Worm (Caenorhabditis elegans) whole organism, young adult: ENCODE results near the gene Y43B11AR.1.

Experiments used
- B0336.3 ChIP-seq: fragments of 200-800 bp; sonication (Bioruptor generic); IDR thresholded peaks from 2 replicates; pipeline ENCODE4 v1.3.6; 2022; ENCODE audit warnings: missing genetic modification characterization, missing compliant biosample characterization
- F37B4.10 ChIP-seq: fragments of 200-800 bp; sonication (Bioruptor generic); IDR thresholded peaks from 2 replicates; pipeline ENCODE4 v1.3.6; 2022; ENCODE audit warnings: missing genetic modification characterization, missing compliant biosample characterization
- K11D2.4 ChIP-seq: fragments of 200-800 bp; sonication (Bioruptor generic); IDR thresholded peaks from 2 replicates; pipeline ENCODE4 v1.3.6; 2022; ENCODE audit warnings: missing genetic modification reagents, missing genetic modification characterization, missing compliant biosample characterization
- Y53G8AR.9 ChIP-seq: fragments of 200-800 bp; sonication (Bioruptor generic); conservative IDR thresholded peaks from 2 replicates; pipeline ENCODE4 v1.3.6; 2022; ENCODE audit warnings: missing genetic modification reagents, missing genetic modification characterization, missing compliant biosample characterization
- ZK185.1 ChIP-seq: sonication (generic microtip); optimal IDR thresholded peaks from 2 replicates; lab custom pipeline; 2016; ENCODE audit warnings: mild to moderate bottlenecking, missing genetic modification characterization, missing compliant biosample characterization; ENCODE audit not compliant: poor library complexity, severe bottlenecking
- aptf-2 ChIP-seq: fragments of 200-800 bp; sonication (Bioruptor generic); conservative IDR thresholded peaks from 2 replicates; pipeline ENCODE4 v1.3.6; 2022; ENCODE audit warnings: missing genetic modification reagents, missing genetic modification characterization, missing compliant biosample characterization
- athp-1 ChIP-seq: sonication (generic microtip); optimal IDR thresholded peaks from 2 replicates; lab custom pipeline; 2017; ENCODE audit warnings: mild to moderate bottlenecking, missing genetic modification characterization, missing compliant biosample characterization
- attf-3 ChIP-seq: fragments of 200-800 bp; sonication (Bioruptor generic); conservative IDR thresholded peaks from 2 replicates; pipeline ENCODE4 v1.3.6; 2022; ENCODE audit warnings: missing genetic modification reagents, missing genetic modification characterization, missing compliant biosample characterization
- ceh-40 ChIP-seq: fragments of 200-800 bp; sonication (Bioruptor generic); IDR thresholded peaks from 2 replicates; pipeline ENCODE4 v1.3.6; 2022; ENCODE audit warnings: missing genetic modification characterization, missing compliant biosample characterization
- die-1 ChIP-seq: sonication (generic microtip); optimal IDR thresholded peaks from 2 replicates; lab custom pipeline; 2016; ENCODE audit warnings: missing genotype, mild to moderate bottlenecking, missing genetic modification characterization, missing compliant biosample characterization
- dox-1 ChIP-seq: fragments of 200-800 bp; sonication (Bioruptor generic); IDR thresholded peaks from 2 replicates; pipeline ENCODE4 v1.3.6; 2022; ENCODE audit warnings: missing genetic modification reagents, missing genetic modification characterization, missing compliant biosample characterization
- dpl-1 ChIP-seq: fragments of 150-350 bp; optimal IDR thresholded peaks from 2 replicates; lab custom pipeline; 2014; ENCODE audit warnings: missing biosample characterization, missing genetic modification reagents, missing genetic modification characterization
- efl-1 ChIP-seq: fragments of 150-350 bp; optimal IDR thresholded peaks from 2 replicates; lab custom pipeline; 2014; ENCODE audit warnings: missing biosample characterization, missing genetic modification reagents, missing genetic modification characterization
- egl-18 ChIP-seq: fragments of 200-800 bp; sonication (Bioruptor generic); IDR thresholded peaks from 2 replicates; pipeline ENCODE4 v1.3.6; 2022; ENCODE audit warnings: missing genetic modification reagents, missing genetic modification characterization, missing compliant biosample characterization
- egrh-3 ChIP-seq: fragments of 200-800 bp; sonication (Bioruptor generic); IDR thresholded peaks from 2 replicates; pipeline ENCODE4 v1.3.6; 2022; ENCODE audit warnings: missing genetic modification reagents, missing genetic modification characterization, missing compliant biosample characterization
- ekl-4 ChIP-seq: fragments of 200-800 bp; sonication (Bioruptor generic); IDR thresholded peaks from 2 replicates; pipeline ENCODE4 v1.3.6; 2022; ENCODE audit warnings: missing genetic modification reagents, missing genetic modification characterization, missing compliant biosample characterization
- hlh-12 ChIP-seq: sonication (generic microtip); optimal IDR thresholded peaks from 2 replicates; lab custom pipeline; 2016; ENCODE audit warnings: missing genetic modification characterization, missing compliant biosample characterization
- hmg-1.2 ChIP-seq: fragments of 200-800 bp; sonication (Bioruptor generic); IDR thresholded peaks from 2 replicates; pipeline ENCODE4 v1.3.6; 2022; ENCODE audit warnings: missing genetic modification reagents, missing genetic modification characterization, missing compliant biosample characterization
- hrde-1 ChIP-seq: sonication (generic microtip); optimal IDR thresholded peaks from 2 replicates; lab custom pipeline; 2016; ENCODE audit warnings: missing genetic modification characterization, mild to moderate bottlenecking, missing compliant biosample characterization, moderate library complexity, missing genotype, missing genetic modification reagents, borderline replicate concordance
- hsf-1 ChIP-seq: fragments of 200-800 bp; sonication (Bioruptor generic); IDR thresholded peaks from 2 replicates; pipeline ENCODE4 v1.3.6; 2022; ENCODE audit warnings: missing genetic modification reagents, missing genetic modification characterization, missing compliant biosample characterization
- lag-1 ChIP-seq: fragments of 200-800 bp; sonication (Bioruptor generic); IDR thresholded peaks from 2 replicates; pipeline ENCODE4 v1.3.6; 2022; ENCODE audit warnings: missing genetic modification reagents, missing genetic modification characterization, missing compliant biosample characterization
- lin-35 ChIP-seq, 3 experiments: fragments of 150-350 bp in 2 of 3; sonication (generic microtip) in 1 of 3; optimal IDR thresholded peaks; 2 replicates each; lab custom pipeline; 2014 to 2018; ENCODE audit warnings: missing biosample characterization in 3 of 3, missing genetic modification characterization in 3 of 3, missing genetic modification reagents in 3 of 3
- lin-54 ChIP-seq: fragments of 200-800 bp; sonication (Bioruptor generic); optimal IDR thresholded peaks from 2 replicates; lab custom pipeline; 2018; ENCODE audit warnings: mild to moderate bottlenecking, missing genetic modification characterization, missing compliant biosample characterization
- lir-1 ChIP-seq: fragments of 200-800 bp; sonication (Bioruptor generic); conservative IDR thresholded peaks from 2 replicates; pipeline ENCODE4 v1.3.6; 2022; ENCODE audit warnings: missing genetic modification reagents, missing genetic modification characterization, missing compliant biosample characterization
- lsl-1 ChIP-seq: fragments of 200-800 bp; sonication (Bioruptor generic); optimal IDR thresholded peaks from 2 replicates; lab custom pipeline; 2018; ENCODE audit warnings: mild to moderate bottlenecking, missing genetic modification characterization, moderate library complexity, missing compliant biosample characterization
- madf-3 ChIP-seq: fragments of 200-800 bp; sonication (Bioruptor generic); IDR thresholded peaks from 2 replicates; pipeline ENCODE4 v1.3.6; 2022; ENCODE audit warnings: missing genetic modification reagents, missing genetic modification characterization, missing compliant biosample characterization
- mcd-1 ChIP-seq: fragments of 200-800 bp; sonication (Bioruptor generic); IDR thresholded peaks from 2 replicates; pipeline ENCODE4 v1.3.6; 2022; ENCODE audit warnings: missing genetic modification reagents, missing genetic modification characterization, missing compliant biosample characterization
- mes-4 ChIP-seq: sonication (generic microtip); optimal IDR thresholded peaks from 2 replicates; lab custom pipeline; 2016; ENCODE audit warnings: missing genotype, missing genetic modification characterization, missing compliant biosample characterization
- nfyb-1 ChIP-seq: fragments of 200-800 bp; sonication (Bioruptor generic); IDR thresholded peaks from 2 replicates; pipeline ENCODE4 v1.3.6; 2022; ENCODE audit warnings: missing genetic modification reagents, missing genetic modification characterization, missing compliant biosample characterization
- nhr-120 ChIP-seq: fragments of 200-800 bp; sonication (Bioruptor generic); IDR thresholded peaks from 2 replicates; pipeline ENCODE4 v1.3.6; 2022; ENCODE audit warnings: missing genetic modification characterization, missing compliant biosample characterization
- nhr-80 ChIP-seq: sonication (generic microtip); optimal IDR thresholded peaks from 2 replicates; lab custom pipeline; 2016; ENCODE audit warnings: missing genetic modification characterization, missing compliant biosample characterization
- pha-4 ChIP-seq: fragments of 150-350 bp; sonication (generic microtip); optimal IDR thresholded peaks from 2 replicates; lab custom pipeline; 2014; ENCODE audit warnings: missing biosample characterization, missing genetic modification reagents, missing genetic modification characterization
- rcor-1 ChIP-seq: fragments of 200-800 bp; sonication (Bioruptor generic); IDR thresholded peaks from 2 replicates; pipeline ENCODE4 v1.3.6; 2022; ENCODE audit warnings: missing genetic modification reagents, missing genetic modification characterization, missing compliant biosample characterization
- sea-2 ChIP-seq: fragments of 200-800 bp; sonication (Bioruptor generic); IDR thresholded peaks from 2 replicates; pipeline ENCODE4 v1.3.6; 2022; ENCODE audit warnings: missing genetic modification characterization, missing compliant biosample characterization
- snpc-4 ChIP-seq, 5 experiments: fragments of 150-350 bp in 1 of 5; sonication (generic microtip) in 4 of 5; optimal IDR thresholded peaks; 2 replicates each; lab custom pipeline; 2014 to 2018; ENCODE audit warnings: missing genetic modification characterization in 5 of 5, missing biosample characterization in 3 of 5, antibody characterized with exemption in 2 of 5, mild to moderate bottlenecking in 2 of 5, missing compliant biosample characterization in 2 of 5, missing genotype in 2 of 5, moderate library complexity in 2 of 5, missing genetic modification reagents in 1 of 5
- tbp1 ChIP-seq: fragments of 200-800 bp; sonication (Bioruptor generic); optimal IDR thresholded peaks from 2 replicates; lab custom pipeline; 2018; ENCODE audit warnings: mild to moderate bottlenecking, missing genetic modification characterization, missing compliant biosample characterization
- tlf-1 ChIP-seq: fragments of 200-800 bp; sonication (Bioruptor generic); optimal IDR thresholded peaks from 2 replicates; lab custom pipeline; 2018; ENCODE audit warnings: mild to moderate bottlenecking, missing genetic modification characterization, missing compliant biosample characterization
- unc-62 ChIP-seq: fragments of 150-350 bp; optimal IDR thresholded peaks from 2 replicates; lab custom pipeline; 2014; ENCODE audit warnings: missing biosample characterization, missing genetic modification reagents, missing genetic modification characterization
- xnd-1 ChIP-seq: sonication (generic microtip); optimal IDR thresholded peaks from 2 replicates; lab custom pipeline; 2016; ENCODE audit warnings: missing genotype, missing genetic modification reagents, missing genetic modification characterization, missing compliant biosample characterization
- ztf-18 ChIP-seq: sonication (generic microtip); optimal IDR thresholded peaks from 2 replicates; lab custom pipeline; 2016; ENCODE audit warnings: missing genotype, mild to moderate bottlenecking, missing genetic modification characterization, missing compliant biosample characterization
- ztf-22 ChIP-seq: fragments of 200-800 bp; sonication (Bioruptor generic); optimal IDR thresholded peaks from 2 replicates; lab custom pipeline; 2018; ENCODE audit warnings: mild to moderate bottlenecking, missing genetic modification characterization, moderate library complexity, missing compliant biosample characterization
- ztf-25 ChIP-seq: fragments of 200-800 bp; sonication (Bioruptor generic); IDR thresholded peaks from 2 replicates; pipeline ENCODE4 v1.3.6; 2022; ENCODE audit warnings: missing genetic modification reagents, missing genetic modification characterization, missing compliant biosample characterization

Y43B11AR.1 gene

DNA sequence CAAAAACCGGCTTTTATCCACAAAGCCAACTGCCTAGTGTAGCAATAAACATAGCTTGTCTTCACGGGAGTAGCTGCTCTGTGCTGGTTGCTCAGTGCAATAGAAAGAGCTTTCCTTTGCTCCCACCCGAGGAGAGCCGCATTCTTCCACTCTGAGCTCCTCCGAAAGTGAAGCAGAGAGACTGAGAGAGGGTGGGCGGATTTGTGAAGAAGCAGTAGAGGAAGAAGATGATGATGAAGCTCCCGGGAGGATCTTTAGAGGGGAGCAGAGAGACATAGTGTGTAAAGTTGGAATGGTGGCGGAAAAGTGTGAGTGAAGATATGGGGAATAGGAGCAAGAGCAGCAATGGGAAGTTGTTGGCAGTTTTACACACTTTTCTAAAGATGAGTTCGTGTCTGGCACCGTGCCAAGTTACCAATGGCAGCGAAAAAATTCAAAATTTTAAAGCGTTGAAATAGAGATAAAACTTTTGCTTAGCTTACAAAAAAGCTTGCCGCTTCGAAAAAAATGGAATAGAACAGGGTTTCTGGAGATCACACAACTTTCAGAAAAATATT lies 17.3 kb downstream of the Y43B11AR.1 start, which contains the start of gene ZC477.4:
ZC477.4 (minus strand) TSS at position 276 of the 557 bp plus-strand sequence.
- TF ChIP-seq lag-1 = 0 out of 2 replicates have a peak, but pooled peaks have one; percentile 54
- no peak for TF ChIP-seq athp-1 (tag; lab: Kevin White, UChicago)
- no peak for TF ChIP-seq sea-2
- TF ChIP-seq ceh-40 (GFP tag; lab: Robert Waterston, UW) = no peak
- 0 out of 2 replicates have a peak, but pooled peaks have one; percentile 25 for TF ChIP-seq egrh-3 (GFP tag; lab: Robert Waterston, UW)

DNA sequence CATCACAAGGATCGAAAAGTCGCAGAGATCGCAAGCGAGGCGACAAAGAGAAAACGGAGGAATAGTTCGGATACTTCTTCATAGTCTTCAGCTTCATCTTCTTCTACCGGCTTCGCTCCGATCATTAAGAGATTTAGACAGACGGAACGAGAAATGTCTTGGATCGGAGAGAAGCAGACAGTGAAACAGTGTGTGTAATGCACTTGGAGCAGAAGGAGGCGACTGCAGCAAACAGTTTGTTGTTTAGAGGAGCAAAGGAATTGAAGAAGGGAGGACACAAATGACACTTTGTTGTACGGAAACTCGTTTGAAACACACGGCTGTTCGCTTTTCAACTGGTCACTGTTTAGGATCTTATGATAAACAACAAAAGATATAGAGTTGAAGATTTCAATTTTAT lies 18.1 kb downstream of the Y43B11AR.1 start:
- no peak for TF ChIP-seq hrde-1 (tag; lab: Kevin White, UChicago)
- TF ChIP-seq lag-1 = no peak
- TF ChIP-seq nhr-80 (tag; lab: Kevin White, UChicago) = peak; percentile 24
- peak; percentile 48; the same call in 1 of the 2 replicates for TF ChIP-seq hmg-1.2 (GFP tag; lab: Robert Waterston, UW)
- no peak for TF ChIP-seq die-1 (tag; lab: Kevin White, UChicago)
- no peak for TF ChIP-seq tbp1
- no peak for TF ChIP-seq hlh-12 (tag; lab: Kevin White, UChicago)
- TF ChIP-seq nhr-120 (GFP tag; lab: Robert Waterston, UW) = no peak
- no peak for TF ChIP-seq egl-18 (GFP tag; lab: Robert Waterston, UW)

DNA sequence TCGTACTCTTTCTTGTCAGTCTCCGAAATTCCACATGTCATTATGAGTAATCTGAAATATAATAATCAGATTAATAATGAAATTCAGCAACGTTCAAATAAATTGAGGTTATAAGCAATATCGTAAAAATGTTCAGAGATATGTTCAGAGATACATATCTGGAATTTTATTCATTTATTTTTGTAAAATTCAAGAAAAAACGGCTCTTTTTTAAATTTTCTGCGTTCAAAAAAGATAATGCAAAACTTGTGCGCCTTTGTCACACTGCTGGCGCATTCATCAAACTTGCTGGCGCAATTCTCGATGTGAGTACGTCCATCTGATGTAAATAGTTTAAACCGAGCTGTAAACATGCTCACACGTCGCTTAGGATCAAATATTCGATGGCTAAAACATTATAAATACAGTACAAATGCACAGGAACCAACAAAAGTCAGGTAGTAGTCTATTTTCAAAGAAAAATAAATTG lies 21.9 kb downstream of the Y43B11AR.1 start, which contains the start of the genes rde-8 and ZC477.3:
rde-8 (minus strand) TSS at position 51 of the 469 bp plus-strand sequence.
ZC477.3 (plus strand) TSS at position 282 of the 469 bp plus-strand sequence.
- TF ChIP-seq nhr-80 (tag; lab: Kevin White, UChicago) (peak; percentile 17), Y53G8AR.9 (0 out of 2 replicates have a peak, but pooled peaks have one; percentile 30), pha-4 (tag; lab: Kevin White, UChicago) (no peak), snpc-4 (GFP tag; optimal IDR thresholded peaks at IDR 0.05; lab: Kevin White, UChicago) (no peak), snpc-4 (tag; optimal IDR thresholded peaks at IDR 0.05; lab: Kevin White, UChicago) (peak in 3 of 4 experiments; percentile 31 to 79 (median 70)), hmg-1.2 (GFP tag; lab: Robert Waterston, UW) (peak; percentile 36; the same call in 1 of the 2 replicates), tbp1 (peak; percentile 26), K11D2.4 (GFP tag; lab: Robert Waterston, UW) (peak; percentile 27; the same call in 1 of the 2 replicates), ztf-25 (GFP tag; lab: Robert Waterston, UW) (no peak), F37B4.10 (no peak), dpl-1 (GFP tag; lab: Kevin White, UChicago) (peak; percentile 36), lin-35 (GFP tag; optimal IDR thresholded peaks at IDR 0.05; lab: Kevin White, UChicago) (peak in 1 of 3 experiments; percentile 77), rcor-1 (GFP tag; lab: Robert Waterston, UW) (peak; percentile 30; the same call in 1 of the 2 replicates), nhr-120 (GFP tag; lab: Robert Waterston, UW) (no peak), attf-3 (peak; percentile 60; the same call in 1 of the 2 replicates), efl-1 (GFP tag; lab: Kevin White, UChicago) (peak; percentile 12), nfyb-1 (GFP tag; lab: Robert Waterston, UW) (0 out of 2 replicates have a peak, but pooled peaks have one; percentile 29), tlf-1 (peak; percentile 31), hsf-1 (GFP tag; lab: Robert Waterston, UW) (no peak), lin-54 (GFP tag; lab: Kevin White, UChicago) (peak; percentile 74), lsl-1 (GFP tag; lab: Kevin White, UChicago) (peak; percentile 39), sea-2 (no peak), mes-4 (tag; lab: Kevin White, UChicago) (no peak), B0336.3 (GFP tag; lab: Robert Waterston, UW) (peak; percentile 54; the same call in 1 of the 2 replicates), dox-1 (GFP tag; lab: Robert Waterston, UW) (no peak), mcd-1 (peak; percentile 79), ZK185.1 (tag; lab: Kevin White, UChicago) (peak; percentile 31), ztf-22 (GFP tag; lab: Kevin White, UChicago) (no peak), xnd-1 (tag; lab: Kevin White, UChicago) (peak; percentile 17), ekl-4 (0 out of 2 replicates have a peak, but pooled peaks have one; percentile 8), madf-3 (0 out of 2 replicates have a peak, but pooled peaks have one; percentile 1), unc-62 (GFP tag; lab: Kevin White, UChicago) (no peak), lir-1 (GFP tag; lab: Robert Waterston, UW) (peak; percentile 19; the same call in 1 of the 2 replicates), aptf-2 (GFP tag; lab: Robert Waterston, UW) (no peak), ztf-18 (tag; lab: Kevin White, UChicago) (peak; percentile 95)
